Worm (Caenorhabditis elegans) whole organism, young adult: Measurements from ENCODE around the gene mdf-2.
A peak's percentile ranks its signal among the peaks of the same experiment; 100 is the strongest.

Source experiments
- B0035.1 ChIP-seq: sonication (generic microtip); optimal IDR thresholded peaks from 2 replicates; lab custom pipeline; 2016; ENCODE audit warnings: missing genetic modification characterization, mild to moderate bottlenecking, missing compliant biosample characterization, missing genotype, missing genetic modification reagents
- C06A6.2 ChIP-seq: fragments of 200-800 bp; sonication (Bioruptor generic); conservative IDR thresholded peaks from 2 replicates; pipeline ENCODE4 v1.3.6; 2022; ENCODE audit warnings: missing genetic modification characterization, missing compliant biosample characterization
- C17E4.6 ChIP-seq: fragments of 200-800 bp; sonication (Bioruptor generic); IDR thresholded peaks from 2 replicates; pipeline ENCODE4 v1.3.6; 2022; ENCODE audit warnings: missing genetic modification reagents, missing genetic modification characterization, missing compliant biosample characterization
- D2030.7 ChIP-seq: fragments of 200-800 bp; sonication (Bioruptor generic); IDR thresholded peaks from 2 replicates; pipeline ENCODE4 v1.3.6; 2022; ENCODE audit warnings: missing genetic modification reagents, missing genetic modification characterization, missing compliant biosample characterization
- F10E7.11 ChIP-seq: sonication (generic microtip); optimal IDR thresholded peaks from 2 replicates; lab custom pipeline; 2017; ENCODE audit warnings: mild to moderate bottlenecking, missing genetic modification characterization, moderate library complexity, missing compliant biosample characterization
- F39B2.1 ChIP-seq: fragments of 200-800 bp; sonication (Bioruptor generic); IDR thresholded peaks from 2 replicates; pipeline ENCODE4 v1.3.6; 2022; ENCODE audit warnings: missing genetic modification reagents, missing genetic modification characterization, missing compliant biosample characterization
- F52B5.7 ChIP-seq: sonication (generic microtip); optimal IDR thresholded peaks from 2 replicates; lab custom pipeline; 2016; ENCODE audit warnings: mild to moderate bottlenecking, missing genetic modification characterization, missing compliant biosample characterization
- F55B11.4 ChIP-seq: sonication (generic microtip); optimal IDR thresholded peaks from 2 replicates; lab custom pipeline; 2016; ENCODE audit warnings: missing compliant biosample characterization, missing genetic modification characterization, borderline replicate concordance; ENCODE audit not compliant: insufficient read depth
- F57A8.1 ChIP-seq: fragments of 200-800 bp; sonication (Bioruptor generic); optimal IDR thresholded peaks from 2 replicates; lab custom pipeline; 2018; ENCODE audit warnings: mild to moderate bottlenecking, missing genetic modification characterization, moderate library complexity, missing compliant biosample characterization
- F57C9.4 ChIP-seq: sonication (generic microtip); optimal IDR thresholded peaks from 2 replicates; lab custom pipeline; 2017; ENCODE audit warnings: mild to moderate bottlenecking, missing genetic modification characterization, missing compliant biosample characterization
- K12H6.12 ChIP-seq: fragments of 200-800 bp; sonication (Bioruptor generic); optimal IDR thresholded peaks from 2 replicates; lab custom pipeline; 2018; ENCODE audit warnings: mild to moderate bottlenecking, missing genetic modification characterization, missing compliant biosample characterization
- T07F8.4 ChIP-seq: sonication (generic microtip); optimal IDR thresholded peaks from 2 replicates; lab custom pipeline; 2016; ENCODE audit warnings: mild to moderate bottlenecking, missing genetic modification characterization, moderate library complexity, missing compliant biosample characterization
- Y53G8AR.9 ChIP-seq: fragments of 200-800 bp; sonication (Bioruptor generic); conservative IDR thresholded peaks from 2 replicates; pipeline ENCODE4 v1.3.6; 2022; ENCODE audit warnings: missing genetic modification reagents, missing genetic modification characterization, missing compliant biosample characterization
- Y56A3A.18 ChIP-seq: fragments of 200-800 bp; sonication (Bioruptor generic); IDR thresholded peaks from 2 replicates; pipeline ENCODE4 v1.3.6; 2022; ENCODE audit warnings: missing genetic modification reagents, missing genetic modification characterization, missing compliant biosample characterization
- Y79H2A.3 ChIP-seq: fragments of 200-800 bp; sonication (Bioruptor generic); conservative IDR thresholded peaks from 2 replicates; pipeline ENCODE4 v1.3.6; 2022; ENCODE audit warnings: missing genetic modification reagents, missing genetic modification characterization, missing compliant biosample characterization
- aptf-3 ChIP-seq: fragments of 200-800 bp; sonication (Bioruptor generic); IDR thresholded peaks from 2 replicates; pipeline ENCODE4 v1.3.6; 2022; ENCODE audit warnings: missing genetic modification characterization, missing compliant biosample characterization
- athp-1 ChIP-seq: sonication (generic microtip); optimal IDR thresholded peaks from 2 replicates; lab custom pipeline; 2017; ENCODE audit warnings: mild to moderate bottlenecking, missing genetic modification characterization, missing compliant biosample characterization
- bed-2 ChIP-seq: fragments of 200-800 bp; sonication (Bioruptor generic); IDR thresholded peaks from 2 replicates; pipeline ENCODE4 v1.3.6; 2022; ENCODE audit warnings: missing genetic modification reagents, missing genetic modification characterization, missing compliant biosample characterization
- cebp-2 ChIP-seq: fragments of 200-800 bp; sonication (Bioruptor generic); IDR thresholded peaks from 2 replicates; pipeline ENCODE4 v1.3.6; 2022; ENCODE audit warnings: missing genetic modification characterization, missing compliant biosample characterization
- ceh-100 ChIP-seq: fragments of 200-800 bp; sonication (Bioruptor generic); IDR thresholded peaks from 2 replicates; pipeline ENCODE4 v1.3.6; 2022; ENCODE audit warnings: missing genetic modification reagents, missing genetic modification characterization, missing compliant biosample characterization
- ceh-58 ChIP-seq: fragments of 200-800 bp; sonication (Bioruptor generic); IDR thresholded peaks from 2 replicates; pipeline ENCODE4 v1.3.6; 2022; ENCODE audit warnings: missing genetic modification characterization, missing compliant biosample characterization
- dox-1 ChIP-seq: fragments of 200-800 bp; sonication (Bioruptor generic); IDR thresholded peaks from 2 replicates; pipeline ENCODE4 v1.3.6; 2022; ENCODE audit warnings: missing genetic modification reagents, missing genetic modification characterization, missing compliant biosample characterization
- dpff-1 ChIP-seq: sonication (generic microtip); optimal IDR thresholded peaks from 2 replicates; lab custom pipeline; 2017; ENCODE audit warnings: mild to moderate bottlenecking, missing genetic modification characterization, missing compliant biosample characterization
- efl-1 ChIP-seq: fragments of 150-350 bp; optimal IDR thresholded peaks from 2 replicates; lab custom pipeline; 2014; ENCODE audit warnings: missing biosample characterization, missing genetic modification reagents, missing genetic modification characterization
- egl-18 ChIP-seq: fragments of 200-800 bp; sonication (Bioruptor generic); IDR thresholded peaks from 2 replicates; pipeline ENCODE4 v1.3.6; 2022; ENCODE audit warnings: missing genetic modification reagents, missing genetic modification characterization, missing compliant biosample characterization
- egrh-3 ChIP-seq: fragments of 200-800 bp; sonication (Bioruptor generic); IDR thresholded peaks from 2 replicates; pipeline ENCODE4 v1.3.6; 2022; ENCODE audit warnings: missing genetic modification reagents, missing genetic modification characterization, missing compliant biosample characterization
- hlh-26 ChIP-seq: fragments of 200-800 bp; sonication (Bioruptor generic); conservative IDR thresholded peaks from 2 replicates; pipeline ENCODE4 v1.3.6; 2022; ENCODE audit warnings: missing genetic modification reagents, missing genetic modification characterization, missing compliant biosample characterization
- hmg-1.2 ChIP-seq: fragments of 200-800 bp; sonication (Bioruptor generic); IDR thresholded peaks from 2 replicates; pipeline ENCODE4 v1.3.6; 2022; ENCODE audit warnings: missing genetic modification reagents, missing genetic modification characterization, missing compliant biosample characterization
- hmg-20 ChIP-seq: fragments of 200-800 bp; sonication (Bioruptor generic); IDR thresholded peaks from 2 replicates; pipeline ENCODE4 v1.3.6; 2022; ENCODE audit warnings: missing genetic modification reagents, missing genetic modification characterization, missing compliant biosample characterization
- lag-1 ChIP-seq: fragments of 200-800 bp; sonication (Bioruptor generic); IDR thresholded peaks from 2 replicates; pipeline ENCODE4 v1.3.6; 2022; ENCODE audit warnings: missing genetic modification reagents, missing genetic modification characterization, missing compliant biosample characterization
- lin-26 ChIP-seq: fragments of 200-800 bp; sonication (Bioruptor generic); IDR thresholded peaks from 2 replicates; pipeline ENCODE4 v1.3.6; 2022; ENCODE audit warnings: missing genetic modification reagents, missing genetic modification characterization, missing compliant biosample characterization
- lin-35 ChIP-seq, 3 experiments: fragments of 150-350 bp in 2 of 3; sonication (generic microtip) in 1 of 3; optimal IDR thresholded peaks; 2 replicates each; lab custom pipeline; 2014 to 2018; ENCODE audit warnings: missing biosample characterization in 3 of 3, missing genetic modification characterization in 3 of 3, missing genetic modification reagents in 3 of 3
- lin-54 ChIP-seq: fragments of 200-800 bp; sonication (Bioruptor generic); optimal IDR thresholded peaks from 2 replicates; lab custom pipeline; 2018; ENCODE audit warnings: mild to moderate bottlenecking, missing genetic modification characterization, missing compliant biosample characterization
- lir-1 ChIP-seq: fragments of 200-800 bp; sonication (Bioruptor generic); conservative IDR thresholded peaks from 2 replicates; pipeline ENCODE4 v1.3.6; 2022; ENCODE audit warnings: missing genetic modification reagents, missing genetic modification characterization, missing compliant biosample characterization
- lsl-1 ChIP-seq: fragments of 200-800 bp; sonication (Bioruptor generic); optimal IDR thresholded peaks from 2 replicates; lab custom pipeline; 2018; ENCODE audit warnings: mild to moderate bottlenecking, missing genetic modification characterization, moderate library complexity, missing compliant biosample characterization
- madf-10 ChIP-seq: sonication (generic microtip); optimal IDR thresholded peaks from 2 replicates; lab custom pipeline; 2016; ENCODE audit warnings: mild to moderate bottlenecking, missing genetic modification characterization, missing compliant biosample characterization
- mes-4 ChIP-seq: sonication (generic microtip); optimal IDR thresholded peaks from 2 replicates; lab custom pipeline; 2016; ENCODE audit warnings: missing genotype, missing genetic modification characterization, missing compliant biosample characterization
- mxl-1 ChIP-seq: sonication (generic microtip); optimal IDR thresholded peaks from 2 replicates; lab custom pipeline; 2016; ENCODE audit warnings: missing genetic modification characterization, missing compliant biosample characterization
- nhr-120 ChIP-seq: fragments of 200-800 bp; sonication (Bioruptor generic); IDR thresholded peaks from 2 replicates; pipeline ENCODE4 v1.3.6; 2022; ENCODE audit warnings: missing genetic modification characterization, missing compliant biosample characterization
- nhr-80 ChIP-seq: sonication (generic microtip); optimal IDR thresholded peaks from 2 replicates; lab custom pipeline; 2016; ENCODE audit warnings: missing genetic modification characterization, missing compliant biosample characterization
- rcor-1 ChIP-seq: fragments of 200-800 bp; sonication (Bioruptor generic); IDR thresholded peaks from 2 replicates; pipeline ENCODE4 v1.3.6; 2022; ENCODE audit warnings: missing genetic modification reagents, missing genetic modification characterization, missing compliant biosample characterization
- repo-1 ChIP-seq: sonication (generic microtip); optimal IDR thresholded peaks from 2 replicates; lab custom pipeline; 2017; ENCODE audit warnings: mild to moderate bottlenecking, missing genetic modification characterization, missing compliant biosample characterization
- rpc-1 ChIP-seq, 2 experiments: fragments of 150-350 bp in 1 of 2; sonication (generic microtip) in 1 of 2; optimal IDR thresholded peaks; 2 replicates each; lab custom pipeline; 2014 to 2018; ENCODE audit warnings: missing biosample characterization in 1 of 2, missing genetic modification characterization in 1 of 2, missing genetic modification reagents in 1 of 2, missing genotype in 1 of 2
- sptf-2 ChIP-seq: fragments of 200-800 bp; sonication (Bioruptor generic); optimal IDR thresholded peaks from 2 replicates; lab custom pipeline; 2018; ENCODE audit warnings: mild to moderate bottlenecking, missing genetic modification characterization, missing compliant biosample characterization
- unc-62 ChIP-seq: fragments of 150-350 bp; optimal IDR thresholded peaks from 2 replicates; lab custom pipeline; 2014; ENCODE audit warnings: missing biosample characterization, missing genetic modification reagents, missing genetic modification characterization
- zim-3 ChIP-seq: sonication (generic microtip); optimal IDR thresholded peaks from 2 replicates; lab custom pipeline; 2017; ENCODE audit warnings: mild to moderate bottlenecking, missing genetic modification characterization, moderate library complexity, missing compliant biosample characterization
- ztf-18 ChIP-seq: sonication (generic microtip); optimal IDR thresholded peaks from 2 replicates; lab custom pipeline; 2016; ENCODE audit warnings: missing genotype, mild to moderate bottlenecking, missing genetic modification characterization, missing compliant biosample characterization
- ztf-25 ChIP-seq: fragments of 200-800 bp; sonication (Bioruptor generic); IDR thresholded peaks from 2 replicates; pipeline ENCODE4 v1.3.6; 2022; ENCODE audit warnings: missing genetic modification reagents, missing genetic modification characterization, missing compliant biosample characterization
- ztf-6 ChIP-seq: fragments of 200-800 bp; sonication (Bioruptor generic); IDR thresholded peaks from 2 replicates; pipeline ENCODE4 v1.3.6; 2022; ENCODE audit warnings: missing genetic modification reagents, missing genetic modification characterization, missing compliant biosample characterization

mdf-2 gene

ce11 chrIV:2640950-2641349 lies at the start of gene mdf-2, which contains the start of gene nduv-3:
Gene mdf-2, minus strand, starts transcription at chrIV:2641125.
Gene nduv-3, plus strand, starts transcription at chrIV:2641310.
- TF ChIP-seq F52B5.7 (tag; lab: Kevin White, UChicago): no peak
- TF ChIP-seq sptf-2: no peak
- no peak for TF ChIP-seq nhr-80
- TF ChIP-seq egrh-3 (GFP tag; lab: Robert Waterston, UW): no peak
- TF ChIP-seq egl-18 (GFP tag; lab: Robert Waterston, UW): no peak
- peak; percentile 74 for TF ChIP-seq dox-1 (GFP tag; lab: Robert Waterston, UW)
- no peak for TF ChIP-seq lin-26 (GFP tag; lab: Robert Waterston, UW)
- TF ChIP-seq F10E7.11: no peak
- no peak for TF ChIP-seq C06A6.2 (GFP tag; lab: Robert Waterston, UW)
- no peak for TF ChIP-seq unc-62
- no peak for TF ChIP-seq hmg-20 (GFP tag; lab: Robert Waterston, UW)
- TF ChIP-seq T07F8.4: no peak
- TF ChIP-seq Y79H2A.3 (GFP tag; lab: Robert Waterston, UW): no peak
- no peak for TF ChIP-seq F39B2.1
- peak; percentile 46; the same call in 1 of the 2 replicates for TF ChIP-seq hmg-1.2 (GFP tag; lab: Robert Waterston, UW)
- TF ChIP-seq ztf-25 (GFP tag; lab: Robert Waterston, UW): no peak
- TF ChIP-seq K12H6.12: no peak
- TF ChIP-seq F55B11.4: no peak
- TF ChIP-seq dpff-1 (tag; lab: Kevin White, UChicago): no peak
- TF ChIP-seq hlh-26 (GFP tag; lab: Robert Waterston, UW): no peak
- TF ChIP-seq lir-1: no peak
- TF ChIP-seq madf-10: no peak
- peak; percentile 49; the same call in 1 of the 2 replicates for TF ChIP-seq C17E4.6
- TF ChIP-seq zim-3 (tag; lab: Kevin White, UChicago): no peak
- no peak for TF ChIP-seq mxl-1 (tag; lab: Kevin White, UChicago)
- TF ChIP-seq lag-1 (GFP tag; lab: Robert Waterston, UW): no peak
- TF ChIP-seq lin-35 (GFP tag; optimal IDR thresholded peaks at IDR 0.05; lab: Kevin White, UChicago): peak in 2 of 3 experiments; percentile 64 to 88
- peak; percentile 84 for TF ChIP-seq lin-54 (GFP tag; lab: Kevin White, UChicago)
- no peak for TF ChIP-seq mes-4
- TF ChIP-seq D2030.7: peak; percentile 55; the same call in 1 of the 2 replicates
- TF ChIP-seq lsl-1: peak; percentile 58
- TF ChIP-seq bed-2 (GFP tag; lab: Robert Waterston, UW): no peak
- TF ChIP-seq nhr-120 (GFP tag; lab: Robert Waterston, UW): no peak
- no peak for TF ChIP-seq repo-1 (tag; lab: Kevin White, UChicago)
- peak; percentile 84 for TF ChIP-seq efl-1 (GFP tag; lab: Kevin White, UChicago)
- TF ChIP-seq F57A8.1 (GFP tag; lab: Kevin White, UChicago): no peak
- no peak for TF ChIP-seq ceh-58 (GFP tag; lab: Robert Waterston, UW)
- TF ChIP-seq athp-1 (tag; lab: Kevin White, UChicago): peak; percentile 51
- TF ChIP-seq Y53G8AR.9 (GFP tag; lab: Robert Waterston, UW): peak; percentile 49; the same call in 1 of the 2 replicates
- TF ChIP-seq Y56A3A.18 (GFP tag; lab: Robert Waterston, UW): no peak
- no peak for TF ChIP-seq F57C9.4 (tag; lab: Kevin White, UChicago)
- no peak for TF ChIP-seq B0035.1 (tag; lab: Kevin White, UChicago)
- TF ChIP-seq ztf-6 (GFP tag; lab: Robert Waterston, UW): no peak
- TF ChIP-seq cebp-2 (GFP tag; lab: Robert Waterston, UW): no peak
- peak; percentile 95 for TF ChIP-seq ztf-18 (tag; lab: Kevin White, UChicago)
- peak; percentile 54; the same call in 1 of the 2 replicates for TF ChIP-seq rcor-1 (GFP tag; lab: Robert Waterston, UW)
- no peak for TF ChIP-seq ceh-100 (GFP tag; lab: Robert Waterston, UW)
- no peak for TF ChIP-seq aptf-3 (GFP tag; lab: Robert Waterston, UW)
- no peak for TF ChIP-seq rpc-1 (optimal IDR thresholded peaks at IDR 0.05; lab: Kevin White, UChicago)
- TF ChIP-seq rpc-1 (tag; optimal IDR thresholded peaks at IDR 0.05; lab: Kevin White, UChicago): no peak
